Worm (Caenorhabditis elegans) whole organism, L4 larva: Measurements from ENCODE around the gene hpo-25.

Experiments used
- D1046.2 ChIP-seq: fragments of 200-800 bp; sonication (Bioruptor generic); IDR thresholded peaks from 2 replicates; pipeline ENCODE4 v1.3.6; 2022; ENCODE audit warnings: missing genetic modification characterization, missing compliant biosample characterization
- F44E2.7 ChIP-seq: fragments of 200-800 bp; sonication (Bioruptor generic); IDR thresholded peaks from 2 replicates; pipeline ENCODE4 v2.1.2; 2022; ENCODE audit warnings: missing genetic modification characterization, missing compliant biosample characterization
- F49E8.2 ChIP-seq: sonication (generic microtip); optimal IDR thresholded peaks from 2 replicates; lab custom pipeline; 2016; ENCODE audit warnings: missing compliant biosample characterization, mild to moderate bottlenecking, missing genetic modification characterization, borderline replicate concordance
- R02D3.7 ChIP-seq: fragments of 150-350 bp; sonication (generic microtip); optimal IDR thresholded peaks from 3 replicates; lab custom pipeline; 2014; ENCODE audit warnings: missing biosample characterization, missing genetic modification characterization
- T20F7.1 ChIP-seq: fragments of 200-800 bp; sonication (Bioruptor generic); optimal IDR thresholded peaks from 2 replicates; lab custom pipeline; 2018; ENCODE audit warnings: mild to moderate bottlenecking, missing genetic modification characterization, missing compliant biosample characterization
- T26A8.4 ChIP-seq: fragments of 200-800 bp; sonication (Bioruptor generic); IDR thresholded peaks from 2 replicates; pipeline ENCODE4 v1.3.6; 2022; ENCODE audit warnings: missing genetic modification characterization, missing compliant biosample characterization
- Y5F2A.4 ChIP-seq: fragments of 200-800 bp; sonication (Bioruptor generic); optimal IDR thresholded peaks from 2 replicates; lab custom pipeline; 2018; ENCODE audit warnings: mild to moderate bottlenecking, missing genetic modification characterization, missing compliant biosample characterization
- Y75B8A.6 ChIP-seq: fragments of 200-800 bp; sonication (Bioruptor generic); IDR thresholded peaks from 2 replicates; pipeline ENCODE4 v1.3.6; 2022; ENCODE audit warnings: missing genetic modification reagents, missing genetic modification characterization, missing compliant biosample characterization
- ZK337.2 ChIP-seq: fragments of 200-800 bp; sonication (Bioruptor generic); IDR thresholded peaks from 2 replicates; pipeline ENCODE4 v1.3.6; 2022; ENCODE audit warnings: missing genetic modification reagents, missing genetic modification characterization, missing compliant biosample characterization
- aly-2 ChIP-seq: sonication (generic microtip); optimal IDR thresholded peaks from 2 replicates; lab custom pipeline; 2018; ENCODE audit warnings: missing biosample characterization, missing genetic modification characterization
- ceh-44 ChIP-seq: fragments of 200-800 bp; sonication (Bioruptor generic); IDR thresholded peaks from 2 replicates; pipeline ENCODE4 v1.3.6; 2022; ENCODE audit warnings: missing genetic modification reagents, missing genetic modification characterization, missing compliant biosample characterization
- ces-1 ChIP-seq: fragments of 150-350 bp; sonication (generic microtip); optimal IDR thresholded peaks from 4 replicates; lab custom pipeline; 2014; ENCODE audit warnings: missing biosample characterization, missing genetic modification reagents, missing genetic modification characterization
- daf-12 ChIP-seq: fragments of 150-350 bp; optimal IDR thresholded peaks from 2 replicates; lab custom pipeline; 2014; ENCODE audit warnings: missing biosample characterization, missing genetic modification reagents, missing genetic modification characterization
- daf-16 ChIP-seq, 3 experiments: sonication (generic microtip); optimal IDR thresholded peaks; 2 replicates each; lab custom pipeline; 2016 to 2017; ENCODE audit warnings: missing genetic modification characterization in 3 of 3, missing genetic modification reagents in 3 of 3, mild to moderate bottlenecking in 2 of 3, missing compliant biosample characterization in 2 of 3, missing biosample characterization in 1 of 3, moderate library complexity in 1 of 3
- dmd-8 ChIP-seq: fragments of 200-800 bp; sonication (Bioruptor generic); IDR thresholded peaks from 2 replicates; pipeline ENCODE4 v1.3.6; 2022; ENCODE audit warnings: missing genetic modification characterization, missing compliant biosample characterization
- duxl-1 ChIP-seq: sonication (generic microtip); optimal IDR thresholded peaks from 2 replicates; lab custom pipeline; 2016; ENCODE audit warnings: mild to moderate bottlenecking, missing genetic modification characterization, moderate library complexity, missing compliant biosample characterization; ENCODE audit not compliant: poor library complexity
- egl-43 ChIP-seq: fragments of 200-800 bp; sonication (Bioruptor generic); IDR thresholded peaks from 2 replicates; pipeline ENCODE4 v1.3.6; 2022; ENCODE audit warnings: missing genetic modification reagents, missing genetic modification characterization, missing compliant biosample characterization
- hif-1 ChIP-seq, 2 experiments: sonication (generic microtip); optimal IDR thresholded peaks; 2 replicates each; lab custom pipeline; 2016 to 2017; ENCODE audit warnings: missing compliant biosample characterization in 2 of 2, missing genetic modification characterization in 2 of 2, missing genetic modification reagents in 2 of 2, missing genotype in 2 of 2, mild to moderate bottlenecking in 1 of 2
- hlh-11 ChIP-seq: fragments of 200-800 bp; sonication (Bioruptor generic); optimal IDR thresholded peaks from 2 replicates; lab custom pipeline; 2018; ENCODE audit warnings: mild to moderate bottlenecking, missing genetic modification characterization, missing compliant biosample characterization
- jun-1 ChIP-seq: fragments of 150-350 bp; optimal IDR thresholded peaks from 2 replicates; lab custom pipeline; 2014; ENCODE audit warnings: missing biosample characterization, missing genetic modification reagents, missing genetic modification characterization
- lir-3 ChIP-seq: sonication (generic microtip); optimal IDR thresholded peaks from 2 replicates; lab custom pipeline; 2016; ENCODE audit warnings: mild to moderate bottlenecking, missing genetic modification characterization, missing compliant biosample characterization
- madf-5 ChIP-seq, 2 experiments: fragments of 200-800 bp; sonication (Bioruptor generic); IDR thresholded peaks; 2 replicates each; pipeline ENCODE4 v1.3.6; 2022; ENCODE audit warnings: missing compliant biosample characterization in 2 of 2, missing genetic modification characterization in 2 of 2
- madf-9 ChIP-seq: fragments of 200-800 bp; sonication (Bioruptor generic); conservative IDR thresholded peaks from 2 replicates; pipeline ENCODE4 v1.3.6; 2022; ENCODE audit warnings: missing genetic modification reagents, missing genetic modification characterization, missing compliant biosample characterization
- nhr-102 ChIP-seq: sonication (generic microtip); optimal IDR thresholded peaks from 2 replicates; lab custom pipeline; 2016; ENCODE audit warnings: mild to moderate bottlenecking, missing genetic modification characterization, moderate library complexity, missing compliant biosample characterization
- nhr-25 ChIP-seq: sonication (generic microtip); optimal IDR thresholded peaks from 2 replicates; lab custom pipeline; 2017; ENCODE audit warnings: missing genetic modification characterization, mild to moderate bottlenecking, missing compliant biosample characterization, antibody characterized with exemption, moderate library complexity, borderline replicate concordance; ENCODE audit not compliant: insufficient read depth
- nhr-41 ChIP-seq: fragments of 200-800 bp; sonication (Bioruptor generic); IDR thresholded peaks from 2 replicates; pipeline ENCODE4 v1.3.6; 2022; ENCODE audit warnings: missing genetic modification reagents, missing genetic modification characterization, missing compliant biosample characterization
- nhr-42 ChIP-seq: fragments of 200-800 bp; sonication (Bioruptor generic); IDR thresholded peaks from 2 replicates; pipeline ENCODE4 v1.3.6; 2022; ENCODE audit warnings: missing genetic modification characterization, missing compliant biosample characterization
- nhr-6 ChIP-seq: fragments of 150-350 bp; optimal IDR thresholded peaks from 2 replicates; lab custom pipeline; 2014; ENCODE audit warnings: missing biosample characterization, missing genetic modification characterization
- pha-4 ChIP-seq, 2 experiments: fragments of 150-350 bp in 1 of 2; fragments of 200-800 bp in 1 of 2; sonication (Bioruptor generic) in 1 of 2; IDR thresholded peaks in 1 of 2; optimal IDR thresholded peaks in 1 of 2; 2 replicates each; pipeline versions ENCODE4 v1.3.6 to Lab custom; 2014 to 2022; ENCODE audit warnings: missing genetic modification characterization in 2 of 2, missing genetic modification reagents in 2 of 2, missing biosample characterization in 1 of 2, missing compliant biosample characterization in 1 of 2
- set-16 ChIP-seq: fragments of 200-800 bp; sonication (Bioruptor generic); IDR thresholded peaks from 2 replicates; pipeline ENCODE4 v1.3.6; 2022; ENCODE audit warnings: missing genetic modification reagents, missing genetic modification characterization, missing compliant biosample characterization
- snpc-4 ChIP-seq: fragments of 150-350 bp; optimal IDR thresholded peaks from 2 replicates; lab custom pipeline; 2014; ENCODE audit warnings: missing biosample characterization, missing genetic modification characterization
- vab-7 ChIP-seq: fragments of 200-800 bp; sonication (Bioruptor generic); IDR thresholded peaks from 2 replicates; pipeline ENCODE4 v1.3.6; 2022; ENCODE audit warnings: missing genetic modification reagents, missing genetic modification characterization, missing compliant biosample characterization
- zag-1 ChIP-seq: fragments of 150-350 bp; optimal IDR thresholded peaks from 2 replicates; lab custom pipeline; 2014; ENCODE audit warnings: missing biosample characterization, missing genetic modification characterization
- zfp-3 ChIP-seq: fragments of 200-800 bp; sonication (Bioruptor generic); conservative IDR thresholded peaks from 2 replicates; pipeline ENCODE4 v1.3.6; 2022; ENCODE audit warnings: missing genetic modification reagents, missing genetic modification characterization, missing compliant biosample characterization
- ztf-11 ChIP-seq: fragments of 150-350 bp; optimal IDR thresholded peaks from 2 replicates; lab custom pipeline; 2014; ENCODE audit warnings: missing biosample characterization, missing genetic modification characterization
- ztf-7 ChIP-seq: fragments of 150-350 bp; optimal IDR thresholded peaks from 2 replicates; lab custom pipeline; 2014; ENCODE audit warnings: missing biosample characterization, missing genetic modification characterization

The hpo-25 gene

ce11 chrII:2380174-2380573 lies 11.1 kb downstream of the hpo-25 start, which contains the start of gene F16G10.7:
Gene F16G10.7, minus strand, starts transcription at chrII:2380274.
- TF ChIP-seq nhr-102 (tag; lab: Kevin White, UChicago) (no peak), ztf-7 (tag; lab: Kevin White, UChicago) (no peak), ceh-44 (GFP tag; lab: Robert Waterston, UW) (no peak), vab-7 (GFP tag; lab: Robert Waterston, UW) (no peak), Y5F2A.4 (GFP tag; lab: Kevin White, UChicago) (no peak), egl-43 (GFP tag; lab: Robert Waterston, UW) (no peak), duxl-1 (no peak), set-16 (GFP tag; lab: Robert Waterston, UW) (no peak)

ce11 chrII:2383334-2383733 lies 14.3 kb downstream of the hpo-25 start, which contains the start of gene F16G10.8:
Gene F16G10.8, minus strand, starts transcription at chrII:2383434.
- no peak for TF ChIP-seq ZK337.2 (GFP tag; lab: Robert Waterston, UW)
- TF ChIP-seq D1046.2 (GFP tag; lab: Robert Waterston, UW) = no peak
- no peak for TF ChIP-seq jun-1
- no peak for TF ChIP-seq zfp-3 (GFP tag; lab: Robert Waterston, UW)
- no peak for TF ChIP-seq hlh-11 (tag; lab: Kevin White, UChicago)
- TF ChIP-seq, all 104 proteins: peak for 0

- no peak for TF ChIP-seq hif-1 (tag; optimal IDR thresholded peaks at IDR 0.05; lab: Kevin White, UChicago)
- TF ChIP-seq F44E2.7 (GFP tag; lab: Robert Waterston, UW) = no peak
- TF ChIP-seq madf-9 (GFP tag; lab: Robert Waterston, UW) = no peak
- TF ChIP-seq F49E8.2 (tag; lab: Kevin White, UChicago) = no peak
- no peak for TF ChIP-seq nhr-41 (GFP tag; lab: Robert Waterston, UW)
- TF ChIP-seq ces-1 (GFP tag; lab: Kevin White, UChicago) = no peak
- no peak for TF ChIP-seq T26A8.4
- TF ChIP-seq madf-5 (GFP tag; IDR thresholded peaks at IDR 0.05; lab: Robert Waterston, UW) = no peak
- TF ChIP-seq Y5F2A.4 (GFP tag; lab: Kevin White, UChicago) = no peak
- TF ChIP-seq ztf-7 (tag; lab: Kevin White, UChicago) = no peak
- TF ChIP-seq nhr-42 (GFP tag; lab: Robert Waterston, UW) = no peak
- no peak for TF ChIP-seq zag-1
- TF ChIP-seq jun-1 = no peak
- no peak for TF ChIP-seq lir-3 (tag; lab: Kevin White, UChicago)
- no peak for TF ChIP-seq daf-16 (GFP tag; optimal IDR thresholded peaks at IDR 0.05; lab: Kevin White, UChicago)
- TF ChIP-seq daf-16 (tag; optimal IDR thresholded peaks at IDR 0.05; lab: Kevin White, UChicago) = no peak
- no peak for TF ChIP-seq Y75B8A.6
- TF ChIP-seq set-16 (GFP tag; lab: Robert Waterston, UW) = no peak
- no peak for TF ChIP-seq nhr-6 (tag; lab: Kevin White, UChicago)
These were observed 16.4 kb downstream of the hpo-25 start, which contains the start of gene F16G10.9 for ce11 chrII:2385495-2385894. Gene F16G10.9, minus strand, starts transcription at chrII:2385595.

ce11 chrII:2390884-2391283 lies 21.8 kb downstream of the hpo-25 start, which contains the start of gene F16G10.10:
Gene F16G10.10, minus strand, starts transcription at chrII:2390984.
- TF ChIP-seq daf-12 (tag; lab: Kevin White, UChicago) = no peak
- no peak for TF ChIP-seq ztf-11 (tag; lab: Kevin White, UChicago)
- no peak for TF ChIP-seq T20F7.1 (GFP tag; lab: Kevin White, UChicago)
- TF ChIP-seq pha-4 (GFP tag; IDR thresholded peaks at IDR 0.05; lab: Robert Waterston, UW) = no peak
- no peak for TF ChIP-seq pha-4 (tag; optimal IDR thresholded peaks at IDR 0.05; lab: Kevin White, UChicago)
- TF ChIP-seq aly-2 = no peak
- TF ChIP-seq dmd-8 (GFP tag; lab: Robert Waterston, UW) = no peak
- no peak for TF ChIP-seq T26A8.4
- TF ChIP-seq nhr-25 = no peak
- TF ChIP-seq snpc-4 (tag; lab: Kevin White, UChicago) = no peak
- TF ChIP-seq R02D3.7 (tag; lab: Kevin White, UChicago) = no peak
